Fruit fly (Drosophila melanogaster): ENCODE data around the gene Sgs3.

Sgs3 gene

DNA sequence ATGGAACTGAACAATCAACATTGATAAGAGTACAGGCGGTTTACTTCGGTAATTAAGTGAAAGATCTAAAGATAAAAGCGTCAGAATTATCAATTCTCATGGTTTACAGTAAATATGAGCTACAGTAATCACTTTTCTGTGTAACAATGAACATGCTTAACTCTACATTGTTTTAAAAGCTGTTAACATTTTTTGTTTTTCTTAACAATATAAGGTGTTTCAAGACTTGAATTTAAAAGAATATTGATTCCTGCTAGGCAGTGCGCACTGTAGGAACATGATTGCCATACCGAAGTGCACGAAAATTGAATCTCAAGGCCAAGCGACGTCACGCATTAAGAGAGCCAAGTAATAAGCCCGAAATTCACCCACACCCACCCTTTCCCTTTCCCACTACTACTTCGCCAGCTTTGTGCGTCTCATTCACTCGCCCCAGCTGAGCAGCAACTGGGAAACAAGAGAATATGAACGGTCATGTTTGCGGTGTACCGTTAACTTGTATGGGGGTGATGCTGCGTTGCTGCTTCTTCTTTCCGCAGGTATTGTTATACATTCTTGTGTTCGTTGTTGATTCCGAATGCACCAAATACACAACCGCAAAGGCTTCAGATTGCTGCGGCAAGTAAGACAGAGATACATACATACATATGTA is 20.7 kb upstream of the Sgs3 start (continued):
- TF ChIP-seq ro (GFP tag; IDR thresholded peaks at IDR 0.05) (no peak), ara (GFP tag; IDR thresholded peaks at IDR 0.05) (peak; percentile 43), HLH4C (GFP tag; IDR thresholded peaks at IDR 0.05; ENCODE audit: partially characterized antibody) (peak; percentile 33; the same call in 1 of the 3 replicates), CG2202 (tag; optimal IDR thresholded peaks at IDR 0.05) (no peak), CoRest (tag; optimal IDR thresholded peaks at IDR 0.05) (peak; percentile 70), sob (GFP tag; IDR thresholded peaks at IDR 0.05) (peak; percentile 80), CG43689 (GFP tag; IDR thresholded peaks at IDR 0.05) (no peak), Nf-YC (tag; optimal IDR thresholded peaks at IDR 0.05) (peak; percentile 20), CG11504 (tag; optimal IDR thresholded peaks at IDR 0.05) (peak; percentile 72), aop (GFP tag; IDR thresholded peaks at IDR 0.05) (peak; percentile 30; the same call in 1 of the 2 replicates), pho (GFP tag; optimal IDR thresholded peaks at IDR 0.05) (peak; percentile 27), CG12155 (GFP tag; optimal IDR thresholded peaks at IDR 0.05) (peak; percentile 59), ham (GFP tag; IDR thresholded peaks at IDR 0.05) (no peak), CG2875 (GFP tag; optimal IDR thresholded peaks at IDR 0.05) (no peak), z (GFP tag; IDR thresholded peaks at IDR 0.05) (peak; percentile 48; the same call in 1 of the 3 replicates), gsb-n (tag; optimal IDR thresholded peaks at IDR 0.05) (peak; percentile 37), CG10267 (tag; optimal IDR thresholded peaks at IDR 0.05) (peak; percentile 44), CG13624 (GFP tag; optimal IDR thresholded peaks at IDR 0.05) (peak; percentile 57), zf30C (GFP tag; optimal IDR thresholded peaks at IDR 0.05) (no peak), onecut (GFP tag; IDR thresholded peaks at IDR 0.05) (peak; percentile 42; the same call in 1 of the 2 replicates), jing (GFP tag; optimal IDR thresholded peaks at IDR 0.05) (peak; percentile 28), da (GFP tag; optimal IDR thresholded peaks at IDR 0.05) (no peak), wek (GFP tag; optimal IDR thresholded peaks at IDR 0.05) (no peak), Deaf1 (tag; optimal IDR thresholded peaks at IDR 0.05) (peak; percentile 25), Max (GFP tag; optimal IDR thresholded peaks at IDR 0.05) (peak; percentile 11), dati (GFP tag; IDR thresholded peaks at IDR 0.05) (no peak), CG9609 (GFP tag; optimal IDR thresholded peaks at IDR 0.05) (peak; percentile 40), CG3407 (GFP tag; optimal IDR thresholded peaks at IDR 0.05) (no peak), Vsx1 (GFP tag; optimal IDR thresholded peaks at IDR 0.05) (no peak), lola (GFP tag; optimal IDR thresholded peaks at IDR 0.05) (peak in 1 of 3 experiments; percentile 18), Bdp1 (GFP tag; optimal IDR thresholded peaks at IDR 0.05) (no peak), D (optimal IDR thresholded peaks at IDR 0.05) (peak; percentile 50), D (GFP tag; optimal IDR thresholded peaks at IDR 0.05) (no peak), en (GFP tag; optimal IDR thresholded peaks at IDR 0.05) (peak; percentile 7), Hr39 (optimal IDR thresholded peaks at IDR 0.05) (no peak), dm (GFP tag; optimal IDR thresholded peaks at IDR 0.05) (no peak), CG6175 (GFP tag; IDR thresholded peaks at IDR 0.05) (no peak), CG9876 (GFP tag; optimal IDR thresholded peaks at IDR 0.05) (no peak), CG14014 (GFP tag; IDR thresholded peaks at IDR 0.05) (peak; percentile 53; the same call in 1 of the 2 replicates), Sox102F (GFP tag; optimal IDR thresholded peaks at IDR 0.05) (peak; percentile 67), crc (GFP tag; optimal IDR thresholded peaks at IDR 0.05) (no peak), Dad (GFP tag; optimal IDR thresholded peaks at IDR 0.05) (no peak), CG3726 (GFP tag; IDR thresholded peaks at IDR 0.05) (no peak), CG31388 (GFP tag; optimal IDR thresholded peaks at IDR 0.05) (no peak), slou (GFP tag; optimal IDR thresholded peaks at IDR 0.05) (no peak), Xbp1 (GFP tag; optimal IDR thresholded peaks at IDR 0.05) (peak; percentile 66), toy (GFP tag; IDR thresholded peaks at IDR 0.05) (no peak), vfl (GFP tag; optimal IDR thresholded peaks at IDR 0.05) (no peak), psq (GFP tag; optimal IDR thresholded peaks at IDR 0.05) (no peak), knrl (GFP tag; IDR thresholded peaks at IDR 0.05; ENCODE audit: partially characterized antibody) (no peak), CG6765 (GFP tag; optimal IDR thresholded peaks at IDR 0.05) (no peak)

Data from whole organism, embryonic.